Fruit fly (Drosophila melanogaster): Measurements from ENCODE around the gene Sfp26Ac.

Sfp26Ac gene

dm6 chr2L:5884674-5885073, at the start of gene Sfp26Ac, which contains the start of gene CG43185:
TSS of gene Sfp26Ac (minus strand) at chr2L:5884774.
TSS of gene CG43185 (plus strand) at chr2L:5884888.
- no peak for TF ChIP-seq CG17801 (GFP tag; optimal IDR thresholded peaks at IDR 0.05; ENCODE audit: partially characterized antibody)

dm6 chr2L:5927363-5927762, 42.8 kb upstream of the Sfp26Ac start:
- TF ChIP-seq CG17801 (GFP tag; optimal IDR thresholded peaks at IDR 0.05; ENCODE audit: partially characterized antibody), result no peak

dm6 chr2L:5925637-5926036, 41.1 kb upstream of the Sfp26Ac start, which contains the start of gene dsf:
TSS of gene dsf (plus strand) at chr2L:5925937.
- TF ChIP-seq CG17801 (GFP tag; optimal IDR thresholded peaks at IDR 0.05; ENCODE audit: partially characterized antibody), result no peak

dm6 chr2L:5925164-5925563, 40.6 kb upstream of the Sfp26Ac start:
- no peak for TF ChIP-seq CG17801 (GFP tag; optimal IDR thresholded peaks at IDR 0.05; ENCODE audit: partially characterized antibody)

dm6 chr2L:5923603-5924138, 39.1 kb upstream of the Sfp26Ac start, which contains the start of gene CG9016:
TSS of gene CG9016 (minus strand) at chr2L:5923653.
- TF ChIP-seq CG17801 (GFP tag; optimal IDR thresholded peaks at IDR 0.05; ENCODE audit: partially characterized antibody), result no peak

dm6 chr2L:5910189-5910588, 25.6 kb upstream of the Sfp26Ac start, which contains the start of gene CG14000:
TSS of gene CG14000 (minus strand) at chr2L:5910289.
- TF ChIP-seq CG17801 (GFP tag; optimal IDR thresholded peaks at IDR 0.05; ENCODE audit: partially characterized antibody), result no peak

- no peak for TF ChIP-seq CG17801 (GFP tag; optimal IDR thresholded peaks at IDR 0.05; ENCODE audit: partially characterized antibody)
These were observed 22.6 kb upstream of the Sfp26Ac start, which contains the start of gene bchs for dm6 chr2L:5906893-5907850. TSS of gene bchs (plus strand) at chr2L:5907169.

dm6 chr2L:5904585-5904984, 20.0 kb upstream of the Sfp26Ac start, which contains the start of gene CG9021:
TSS of gene CG9021 (minus strand) at chr2L:5904689.
- no peak for TF ChIP-seq CG17801 (GFP tag; optimal IDR thresholded peaks at IDR 0.05; ENCODE audit: partially characterized antibody)

- TF ChIP-seq CG17801 (GFP tag; optimal IDR thresholded peaks at IDR 0.05; ENCODE audit: partially characterized antibody), result no peak
These were observed 18.3 kb upstream of the Sfp26Ac start for dm6 chr2L:5902898-5903297.

- TF ChIP-seq CG17801 (GFP tag; optimal IDR thresholded peaks at IDR 0.05; ENCODE audit: partially characterized antibody), result no peak
These were observed 17.0 kb upstream of the Sfp26Ac start for dm6 chr2L:5901553-5901952.

dm6 chr2L:5899170-5899708, 14.7 kb upstream of the Sfp26Ac start:
- TF ChIP-seq CG17801 (GFP tag; optimal IDR thresholded peaks at IDR 0.05; ENCODE audit: partially characterized antibody), result peak; percentile 24

- no peak for TF ChIP-seq CG17801 (GFP tag; optimal IDR thresholded peaks at IDR 0.05; ENCODE audit: partially characterized antibody)
These were observed 10.0 kb upstream of the Sfp26Ac start for dm6 chr2L:5894533-5894932.

dm6 chr2L:5893796-5894195, 9.2 kb upstream of the Sfp26Ac start, which contains the start of gene Acp26Aa:
TSS of gene Acp26Aa (minus strand) at chr2L:5893896.
- TF ChIP-seq CG17801 (GFP tag; optimal IDR thresholded peaks at IDR 0.05; ENCODE audit: partially characterized antibody), result no peak

dm6 chr2L:5892762-5893161, 8.2 kb upstream of the Sfp26Ac start, which contains the start of gene Acp26Ab:
TSS of gene Acp26Ab (minus strand) at chr2L:5892862.
- no peak for TF ChIP-seq CG17801 (GFP tag; optimal IDR thresholded peaks at IDR 0.05; ENCODE audit: partially characterized antibody)

- no peak for TF ChIP-seq CG17801 (GFP tag; optimal IDR thresholded peaks at IDR 0.05; ENCODE audit: partially characterized antibody)
These were observed 6.0 kb upstream of the Sfp26Ac start for dm6 chr2L:5890556-5890955.

Measured in ovary, adult (tissue).